Worm (Caenorhabditis elegans) whole organism, L4 larva: ENCODE data around the gene ZK1010.4.

ENCODE experiments used
- D1046.2 ChIP-seq: fragments of 200-800 bp; sonication (Bioruptor generic); IDR thresholded peaks from 2 replicates; pipeline ENCODE4 v1.3.6; 2022; ENCODE audit warnings: missing genetic modification characterization, missing compliant biosample characterization
- F10B5.3 ChIP-seq: sonication (generic microtip); optimal IDR thresholded peaks from 2 replicates; lab custom pipeline; 2016; ENCODE audit warnings: mild to moderate bottlenecking, missing genetic modification characterization, missing compliant biosample characterization
- F37D6.2 ChIP-seq: sonication (generic microtip); optimal IDR thresholded peaks from 2 replicates; lab custom pipeline; 2016; ENCODE audit warnings: mild to moderate bottlenecking, missing genetic modification characterization, missing compliant biosample characterization
- F49E8.2 ChIP-seq: sonication (generic microtip); optimal IDR thresholded peaks from 2 replicates; lab custom pipeline; 2016; ENCODE audit warnings: missing compliant biosample characterization, mild to moderate bottlenecking, missing genetic modification characterization, borderline replicate concordance
- R02D3.7 ChIP-seq: fragments of 150-350 bp; sonication (generic microtip); optimal IDR thresholded peaks from 3 replicates; lab custom pipeline; 2014; ENCODE audit warnings: missing biosample characterization, missing genetic modification characterization
- T26A8.4 ChIP-seq: fragments of 200-800 bp; sonication (Bioruptor generic); IDR thresholded peaks from 2 replicates; pipeline ENCODE4 v1.3.6; 2022; ENCODE audit warnings: missing genetic modification characterization, missing compliant biosample characterization
- Y5F2A.4 ChIP-seq: fragments of 200-800 bp; sonication (Bioruptor generic); optimal IDR thresholded peaks from 2 replicates; lab custom pipeline; 2018; ENCODE audit warnings: mild to moderate bottlenecking, missing genetic modification characterization, missing compliant biosample characterization
- Y75B8A.6 ChIP-seq: fragments of 200-800 bp; sonication (Bioruptor generic); IDR thresholded peaks from 2 replicates; pipeline ENCODE4 v1.3.6; 2022; ENCODE audit warnings: missing genetic modification reagents, missing genetic modification characterization, missing compliant biosample characterization
- ZK337.2 ChIP-seq: fragments of 200-800 bp; sonication (Bioruptor generic); IDR thresholded peaks from 2 replicates; pipeline ENCODE4 v1.3.6; 2022; ENCODE audit warnings: missing genetic modification reagents, missing genetic modification characterization, missing compliant biosample characterization
- ZK546.5 ChIP-seq, 2 experiments: sonication (generic microtip); optimal IDR thresholded peaks; 2 replicates each; lab custom pipeline; 2017; ENCODE audit warnings: missing biosample characterization in 2 of 2, missing genetic modification characterization in 2 of 2
- aha-1 ChIP-seq: fragments of 150-350 bp; peaks from one replicate; lab custom pipeline; 2014; ENCODE audit warnings: missing biosample characterization, missing genetic modification characterization
- ama-1 ChIP-seq: fragments of 150-350 bp; optimal IDR thresholded peaks from 2 replicates; lab custom pipeline; 2014; ENCODE audit warnings: inconsistent platforms, mixed read lengths
- arid-1 ChIP-seq: fragments of 200-800 bp; sonication (Bioruptor generic); conservative IDR thresholded peaks from 2 replicates; pipeline ENCODE4 v1.3.6; 2022; ENCODE audit warnings: missing genetic modification reagents, missing genetic modification characterization, missing compliant biosample characterization
- ceh-20 ChIP-seq: fragments of 200-800 bp; sonication (Bioruptor generic); IDR thresholded peaks from 2 replicates; pipeline ENCODE4 v1.3.6; 2022; ENCODE audit warnings: missing genetic modification reagents, missing genetic modification characterization, missing compliant biosample characterization
- ceh-32 ChIP-seq: sonication (generic microtip); optimal IDR thresholded peaks from 2 replicates; lab custom pipeline; 2016; ENCODE audit warnings: mild to moderate bottlenecking, missing genetic modification characterization, missing compliant biosample characterization; ENCODE audit not compliant: poor library complexity
- ceh-62 ChIP-seq: sonication (generic microtip); optimal IDR thresholded peaks from 2 replicates; lab custom pipeline; 2017; ENCODE audit warnings: missing biosample characterization, missing genetic modification characterization
- ceh-82 ChIP-seq: sonication (generic microtip); optimal IDR thresholded peaks from 2 replicates; lab custom pipeline; 2017; ENCODE audit warnings: missing biosample characterization, missing genetic modification characterization
- ces-1 ChIP-seq: fragments of 150-350 bp; sonication (generic microtip); optimal IDR thresholded peaks from 4 replicates; lab custom pipeline; 2014; ENCODE audit warnings: missing biosample characterization, missing genetic modification reagents, missing genetic modification characterization
- ctbp-1 ChIP-seq: fragments of 200-800 bp; sonication (Bioruptor generic); IDR thresholded peaks from 2 replicates; pipeline ENCODE4 v1.3.6; 2022; ENCODE audit warnings: missing genetic modification reagents, missing genetic modification characterization, missing compliant biosample characterization
- daf-16 ChIP-seq, 3 experiments: sonication (generic microtip); optimal IDR thresholded peaks; 2 replicates each; lab custom pipeline; 2016 to 2017; ENCODE audit warnings: missing genetic modification characterization in 3 of 3, missing genetic modification reagents in 3 of 3, mild to moderate bottlenecking in 2 of 3, missing compliant biosample characterization in 2 of 3, missing biosample characterization in 1 of 3, moderate library complexity in 1 of 3
- daf-8 ChIP-seq: fragments of 200-800 bp; sonication (Bioruptor generic); IDR thresholded peaks from 2 replicates; pipeline ENCODE4 v1.3.6; 2022; ENCODE audit warnings: missing genetic modification characterization, missing compliant biosample characterization
- dpl-1 ChIP-seq: fragments of 150-350 bp; optimal IDR thresholded peaks from 2 replicates; lab custom pipeline; 2014; ENCODE audit warnings: missing biosample characterization, missing genetic modification reagents, missing genetic modification characterization
- dve-1 ChIP-seq: sonication (generic microtip); optimal IDR thresholded peaks from 2 replicates; lab custom pipeline; 2017; ENCODE audit warnings: antibody characterized with exemption, mild to moderate bottlenecking, missing genetic modification characterization, missing compliant biosample characterization; ENCODE audit not compliant: insufficient read depth
- egl-43 ChIP-seq: fragments of 200-800 bp; sonication (Bioruptor generic); IDR thresholded peaks from 2 replicates; pipeline ENCODE4 v1.3.6; 2022; ENCODE audit warnings: missing genetic modification reagents, missing genetic modification characterization, missing compliant biosample characterization
- fos-1 ChIP-seq: fragments of 150-350 bp; optimal IDR thresholded peaks from 2 replicates; lab custom pipeline; 2014; ENCODE audit warnings: missing biosample characterization, missing genetic modification characterization
- gei-8 ChIP-seq: fragments of 200-800 bp; sonication (Bioruptor generic); optimal IDR thresholded peaks from 2 replicates; lab custom pipeline; 2018; ENCODE audit warnings: mild to moderate bottlenecking, missing genetic modification characterization, missing compliant biosample characterization
- hlh-11 ChIP-seq: fragments of 200-800 bp; sonication (Bioruptor generic); optimal IDR thresholded peaks from 2 replicates; lab custom pipeline; 2018; ENCODE audit warnings: mild to moderate bottlenecking, missing genetic modification characterization, missing compliant biosample characterization
- hmg-1.1 ChIP-seq: fragments of 200-800 bp; sonication (Bioruptor generic); IDR thresholded peaks from 2 replicates; pipeline ENCODE4 v1.3.6; 2022; ENCODE audit warnings: missing genetic modification reagents, missing genetic modification characterization, missing compliant biosample characterization
- lim-7 ChIP-seq: fragments of 200-800 bp; sonication (Bioruptor generic); IDR thresholded peaks from 2 replicates; pipeline ENCODE4 v1.3.6; 2022; ENCODE audit warnings: missing genetic modification characterization, missing compliant biosample characterization
- lin-13 ChIP-seq: fragments of 150-350 bp; optimal IDR thresholded peaks from 2 replicates; lab custom pipeline; 2014; ENCODE audit warnings: missing biosample characterization, missing genetic modification reagents, missing genetic modification characterization
- lin-39 ChIP-seq: fragments of 150-350 bp; optimal IDR thresholded peaks from 2 replicates; lab custom pipeline; 2014; ENCODE audit warnings: missing biosample characterization, missing genetic modification reagents, missing genetic modification characterization
- lsy-2 ChIP-seq, 2 experiments: fragments of 150-350 bp in 1 of 2; sonication (generic microtip) in 1 of 2; optimal IDR thresholded peaks; 2 replicates each; lab custom pipeline; 2014 to 2017; ENCODE audit warnings: missing biosample characterization in 2 of 2, missing genetic modification characterization in 2 of 2
- madf-5 ChIP-seq, 2 experiments: fragments of 200-800 bp; sonication (Bioruptor generic); IDR thresholded peaks; 2 replicates each; pipeline ENCODE4 v1.3.6; 2022; ENCODE audit warnings: missing compliant biosample characterization in 2 of 2, missing genetic modification characterization in 2 of 2
- mdl-1 ChIP-seq, 2 experiments: fragments of 150-350 bp in 1 of 2; sonication (generic microtip) in 1 of 2; optimal IDR thresholded peaks; 2 replicates each; lab custom pipeline; 2014 to 2017; ENCODE audit warnings: missing biosample characterization in 2 of 2, missing genetic modification characterization in 2 of 2
- mes-2 ChIP-seq: sonication (generic microtip); optimal IDR thresholded peaks from 2 replicates; lab custom pipeline; 2016; ENCODE audit warnings: missing genotype, mild to moderate bottlenecking, missing genetic modification characterization, missing compliant biosample characterization; ENCODE audit not compliant: poor library complexity, severe bottlenecking
- mxl-3 ChIP-seq: fragments of 200-800 bp; sonication (Bioruptor generic); optimal IDR thresholded peaks from 2 replicates; lab custom pipeline; 2018; ENCODE audit warnings: mild to moderate bottlenecking, missing genetic modification characterization, missing compliant biosample characterization
- nhr-102 ChIP-seq: sonication (generic microtip); optimal IDR thresholded peaks from 2 replicates; lab custom pipeline; 2016; ENCODE audit warnings: mild to moderate bottlenecking, missing genetic modification characterization, moderate library complexity, missing compliant biosample characterization
- nhr-11 ChIP-seq: fragments of 150-350 bp; optimal IDR thresholded peaks from 2 replicates; lab custom pipeline; 2014; ENCODE audit warnings: missing biosample characterization, missing genetic modification characterization
- nhr-28 ChIP-seq: fragments of 150-350 bp; optimal IDR thresholded peaks from 2 replicates; lab custom pipeline; 2014; ENCODE audit warnings: missing biosample characterization, missing genetic modification characterization
- nhr-41 ChIP-seq: fragments of 200-800 bp; sonication (Bioruptor generic); IDR thresholded peaks from 2 replicates; pipeline ENCODE4 v1.3.6; 2022; ENCODE audit warnings: missing genetic modification reagents, missing genetic modification characterization, missing compliant biosample characterization
- nhr-42 ChIP-seq: fragments of 200-800 bp; sonication (Bioruptor generic); IDR thresholded peaks from 2 replicates; pipeline ENCODE4 v1.3.6; 2022; ENCODE audit warnings: missing genetic modification characterization, missing compliant biosample characterization
- pha-4 ChIP-seq, 2 experiments: fragments of 150-350 bp in 1 of 2; fragments of 200-800 bp in 1 of 2; sonication (Bioruptor generic) in 1 of 2; IDR thresholded peaks in 1 of 2; optimal IDR thresholded peaks in 1 of 2; 2 replicates each; pipeline versions ENCODE4 v1.3.6 to Lab custom; 2014 to 2022; ENCODE audit warnings: missing genetic modification characterization in 2 of 2, missing genetic modification reagents in 2 of 2, missing biosample characterization in 1 of 2, missing compliant biosample characterization in 1 of 2
- php-3 ChIP-seq: fragments of 200-800 bp; sonication (Bioruptor generic); IDR thresholded peaks from 2 replicates; pipeline ENCODE4 v1.3.6; 2022; ENCODE audit warnings: missing genetic modification reagents, missing genetic modification characterization, missing compliant biosample characterization
- set-16 ChIP-seq: fragments of 200-800 bp; sonication (Bioruptor generic); IDR thresholded peaks from 2 replicates; pipeline ENCODE4 v1.3.6; 2022; ENCODE audit warnings: missing genetic modification reagents, missing genetic modification characterization, missing compliant biosample characterization
- snpc-1.2 ChIP-seq: fragments of 200-800 bp; sonication (Bioruptor generic); IDR thresholded peaks from 2 replicates; pipeline ENCODE4 v1.3.6; 2022; ENCODE audit warnings: missing genetic modification reagents, missing genetic modification characterization, missing compliant biosample characterization
- tag-97 ChIP-seq: fragments of 200-800 bp; sonication (Bioruptor generic); IDR thresholded peaks from 2 replicates; pipeline ENCODE4 v1.3.6; 2022; ENCODE audit warnings: missing genetic modification characterization, missing compliant biosample characterization
- tra-1 ChIP-seq: fragments of 200-800 bp; sonication (Bioruptor generic); IDR thresholded peaks from 2 replicates; pipeline ENCODE4 v1.3.6; 2022; ENCODE audit warnings: missing genetic modification reagents, missing genetic modification characterization, missing compliant biosample characterization
- vab-7 ChIP-seq: fragments of 200-800 bp; sonication (Bioruptor generic); IDR thresholded peaks from 2 replicates; pipeline ENCODE4 v1.3.6; 2022; ENCODE audit warnings: missing genetic modification reagents, missing genetic modification characterization, missing compliant biosample characterization
- zag-1 ChIP-seq: fragments of 150-350 bp; optimal IDR thresholded peaks from 2 replicates; lab custom pipeline; 2014; ENCODE audit warnings: missing biosample characterization, missing genetic modification characterization
- zip-2 ChIP-seq: fragments of 150-350 bp; optimal IDR thresholded peaks from 2 replicates; lab custom pipeline; 2014; ENCODE audit warnings: missing biosample characterization, missing genetic modification characterization
- ztf-7 ChIP-seq: fragments of 150-350 bp; optimal IDR thresholded peaks from 2 replicates; lab custom pipeline; 2014; ENCODE audit warnings: missing biosample characterization, missing genetic modification characterization

Gene ZK1010.4

DNA sequence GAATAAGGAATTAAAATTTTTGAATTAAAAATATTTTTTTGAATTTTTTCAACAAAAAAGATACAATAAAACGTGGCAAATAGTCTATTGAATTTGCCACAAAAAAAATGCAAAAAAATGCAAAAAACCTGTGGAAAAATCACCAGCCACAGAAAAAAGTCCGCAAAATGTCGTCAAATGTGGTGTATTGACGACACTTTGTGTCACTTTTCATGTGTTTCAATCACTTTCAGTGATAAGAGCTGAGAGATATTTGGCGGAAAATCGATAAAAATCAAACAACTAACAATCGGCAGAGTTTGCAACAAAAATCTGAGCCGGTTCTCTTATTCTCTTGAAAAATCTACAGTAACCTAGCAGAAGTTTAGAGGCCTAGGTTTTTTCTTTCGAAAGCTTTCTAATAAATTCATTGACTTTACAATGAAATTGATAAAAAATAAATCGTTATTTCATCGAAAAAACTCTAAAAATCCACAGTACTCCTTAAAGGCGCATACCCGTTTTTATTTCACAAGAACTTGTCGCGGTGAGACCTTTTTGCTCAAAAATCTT lies 9.0 kb upstream of the ZK1010.4 start (continued):
- TF ChIP-seq ceh-62 (tag; lab: Kevin White, UChicago) (no peak), mes-2 (tag; lab: Kevin White, UChicago) (peak; percentile 35), zag-1 (no peak), Y5F2A.4 (GFP tag; lab: Kevin White, UChicago) (no peak), daf-16 (GFP tag; optimal IDR thresholded peaks at IDR 0.05; lab: Kevin White, UChicago) (no peak), daf-16 (tag; optimal IDR thresholded peaks at IDR 0.05; lab: Kevin White, UChicago) (peak; percentile 43), set-16 (GFP tag; lab: Robert Waterston, UW) (no peak), nhr-28 (tag; lab: Kevin White, UChicago) (peak; percentile 32), lin-13 (GFP tag; lab: Kevin White, UChicago) (no peak), ztf-7 (tag; lab: Kevin White, UChicago) (no peak), gei-8 (GFP tag; lab: Kevin White, UChicago) (no peak), lsy-2 (tag; optimal IDR thresholded peaks at IDR 0.05; lab: Kevin White, UChicago) (peak in 1 of 2 experiments; percentile 82), ceh-82 (tag; lab: Kevin White, UChicago) (no peak), ama-1 (no peak), vab-7 (GFP tag; lab: Robert Waterston, UW) (no peak), ces-1 (GFP tag; lab: Kevin White, UChicago) (no peak), mdl-1 (tag; optimal IDR thresholded peaks at IDR 0.05; lab: Kevin White, UChicago) (no peak), nhr-41 (GFP tag; lab: Robert Waterston, UW) (no peak), nhr-42 (GFP tag; lab: Robert Waterston, UW) (no peak), snpc-1.2 (no peak), ZK337.2 (GFP tag; lab: Robert Waterston, UW) (no peak), R02D3.7 (tag; lab: Kevin White, UChicago) (no peak), daf-8 (GFP tag; lab: Robert Waterston, UW) (no peak), Y75B8A.6 (no peak), madf-5 (GFP tag; IDR thresholded peaks at IDR 0.05; lab: Robert Waterston, UW) (no peak), T26A8.4 (GFP tag; lab: Robert Waterston, UW) (no peak), F49E8.2 (tag; lab: Kevin White, UChicago) (no peak), ceh-20 (GFP tag; lab: Robert Waterston, UW) (no peak), arid-1 (no peak), php-3 (GFP tag; lab: Robert Waterston, UW) (no peak), F10B5.3 (no peak), hmg-1.1 (no peak), dve-1 (tag; lab: Kevin White, UChicago) (peak; percentile 58), zip-2 (tag; lab: Kevin White, UChicago) (no peak), fos-1 (tag; lab: Kevin White, UChicago) (no peak), pha-4 (GFP tag; IDR thresholded peaks at IDR 0.05; lab: Robert Waterston, UW) (no peak), pha-4 (tag; optimal IDR thresholded peaks at IDR 0.05; lab: Kevin White, UChicago) (no peak), ZK546.5 (tag; optimal IDR thresholded peaks at IDR 0.05; lab: Kevin White, UChicago) (no peak), hlh-11 (tag; lab: Kevin White, UChicago) (peak; percentile 39), F37D6.2 (no peak), lin-39 (no peak), D1046.2 (no peak), aha-1 (no peak), nhr-11 (no peak), nhr-102 (tag; lab: Kevin White, UChicago) (no peak), tra-1 (GFP tag; lab: Robert Waterston, UW) (no peak), ceh-32 (tag; lab: Kevin White, UChicago) (no peak), tag-97 (GFP tag; lab: Robert Waterston, UW) (no peak), mxl-3 (no peak), lim-7 (no peak), dpl-1 (peak; percentile 43), egl-43 (GFP tag; lab: Robert Waterston, UW) (no peak), ctbp-1 (GFP tag; lab: Robert Waterston, UW) (no peak)
